Worm (Caenorhabditis elegans) whole organism, L4/young adult: ENCODE results near the gene W02D7.12.

Experiments
- dao-5 ChIP-seq: sonication (generic microtip); optimal IDR thresholded peaks from 2 replicates; lab custom pipeline; 2016; ENCODE audit warnings: missing genotype, missing genetic modification characterization, moderate library complexity, missing compliant biosample characterization
- him-1 ChIP-seq: sonication (generic microtip); optimal IDR thresholded peaks from 2 replicates; lab custom pipeline; 2016; ENCODE audit warnings: missing genotype, missing genetic modification reagents, missing genetic modification characterization, missing compliant biosample characterization

DNA sequence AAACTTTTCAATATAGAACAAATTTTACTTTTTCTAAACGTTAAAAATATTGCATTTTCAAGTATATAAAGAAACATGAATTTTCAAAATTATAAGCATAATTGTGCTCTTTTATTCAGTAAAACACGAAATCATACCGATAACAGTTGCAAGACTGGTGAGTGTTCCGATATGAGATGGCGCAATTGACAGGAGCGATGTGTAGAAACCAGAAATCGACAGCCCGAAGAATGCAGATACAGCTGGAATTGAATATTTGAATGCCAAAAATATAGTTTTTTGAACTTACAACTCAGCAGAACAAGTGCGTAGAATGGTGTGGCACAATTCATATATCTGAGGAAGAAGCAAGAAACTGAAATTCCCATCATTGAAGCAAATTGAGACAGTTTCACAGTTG, 28.4 kb upstream of the W02D7.12 start:
- TF ChIP-seq dao-5 (tag; lab: Kevin White, UChicago) (no peak), him-1 (tag; lab: Kevin White, UChicago) (no peak)
